Worm (Caenorhabditis elegans): ENCODE results near the gene ets-6.

- TF ChIP-seq elt-3 (tag; optimal IDR thresholded peaks at IDR 0.05), result no peak
- no peak for TF ChIP-seq mep-1 (tag; optimal IDR thresholded peaks at IDR 0.05)
- TF ChIP-seq flh-1 (GFP tag; optimal IDR thresholded peaks at IDR 0.05), result no peak
- no peak for TF ChIP-seq sptf-1 (tag; optimal IDR thresholded peaks at IDR 0.05)
Measured at ce11 chrV:7570290-7570689, 10.1 kb downstream of the ets-6 start, which contains the start of gene clec-212.

Data from whole organism, mixed stage, embryonic.